Fruit fly (Drosophila melanogaster) whole organism, embryonic: ENCODE results near the gene CG14507.

ENCODE experiments used
- Abd-B ChIP-seq: fragments of 200-800 bp; sonication (Bioruptor generic); optimal IDR thresholded peaks from 2 replicates; lab custom pipeline; 2018; ENCODE audit warnings: missing biosample characterization, mild to moderate bottlenecking, missing genetic modification characterization, moderate library complexity
- Bgb ChIP-seq: fragments of 200-800 bp; sonication (Bioruptor generic); IDR thresholded peaks from 2 replicates; pipeline ENCODE4 v1.3.6; 2022; ENCODE audit warnings: missing biosample characterization, missing genetic modification characterization; ENCODE audit not compliant: partially characterized antibody
- CG10267 ChIP-seq: fragments of 200-800 bp; sonication (Bioruptor generic); optimal IDR thresholded peaks from 2 replicates; lab custom pipeline; 2018; ENCODE audit warnings: missing biosample characterization, mild to moderate bottlenecking, missing genetic modification characterization, moderate library complexity
- CG12942 ChIP-seq: fragments of 200-800 bp; sonication (Bioruptor generic); optimal IDR thresholded peaks from 3 replicates; lab custom pipeline; 2016; ENCODE audit warnings: missing biosample characterization, missing genetic modification characterization
- CG13287 ChIP-seq: fragments of 200-800 bp; sonication (Bioruptor generic); IDR thresholded peaks from 2 replicates; pipeline ENCODE4 v1.3.6; 2022; ENCODE audit warnings: missing biosample characterization, missing genetic modification characterization; ENCODE audit not compliant: partially characterized antibody
- CG13624 ChIP-seq: fragments of 200-800 bp; sonication (Bioruptor generic); optimal IDR thresholded peaks from 2 replicates; lab custom pipeline; 2016; ENCODE audit warnings: missing biosample characterization, missing genetic modification characterization
- CG13894 ChIP-seq: fragments of 200-800 bp; sonication (Bioruptor generic); optimal IDR thresholded peaks from 3 replicates; lab custom pipeline; 2018; ENCODE audit warnings: missing biosample characterization, mild to moderate bottlenecking, missing genetic modification characterization, moderate library complexity
- CG14710 ChIP-seq: fragments of 200-800 bp; sonication (Bioruptor generic); optimal IDR thresholded peaks from 3 replicates; lab custom pipeline; 2019; ENCODE audit warnings: missing biosample characterization, mild to moderate bottlenecking, missing genetic modification characterization, moderate library complexity
- CG1603 ChIP-seq: fragments of 200-800 bp; sonication (Bioruptor generic); optimal IDR thresholded peaks from 2 replicates; lab custom pipeline; 2019; ENCODE audit warnings: missing biosample characterization, mild to moderate bottlenecking, missing genetic modification characterization, moderate library complexity
- CG17829 ChIP-seq: fragments of 200-800 bp; optimal IDR thresholded peaks from 2 replicates; lab custom pipeline; 2019; ENCODE audit warnings: missing biosample characterization, mild to moderate bottlenecking, missing genetic modification characterization, moderate library complexity
- CG2116 ChIP-seq: fragments of 200-800 bp; sonication (Bioruptor generic); optimal IDR thresholded peaks from 3 replicates; lab custom pipeline; 2018; ENCODE audit warnings: missing biosample characterization, mild to moderate bottlenecking, missing genetic modification characterization
- CG2129 ChIP-seq: fragments of 200-800 bp; sonication (Bioruptor generic); IDR thresholded peaks from 2 replicates; pipeline ENCODE4 v1.3.6; 2022; ENCODE audit warnings: missing biosample characterization, missing genetic modification characterization; ENCODE audit not compliant: partially characterized antibody
- CG34422 ChIP-seq: fragments of 200-800 bp; sonication (Bioruptor generic); IDR thresholded peaks from 3 replicates; pipeline ENCODE4 v1.3.6; 2022; ENCODE audit warnings: missing biosample characterization, missing genetic modification characterization
- CG3995 ChIP-seq: fragments of 200-800 bp; sonication (Bioruptor generic); optimal IDR thresholded peaks from 3 replicates; lab custom pipeline; 2016; ENCODE audit warnings: missing biosample characterization, missing genetic modification characterization
- CG4617 ChIP-seq: fragments of 200-800 bp; sonication (Bioruptor generic); optimal IDR thresholded peaks from 3 replicates; lab custom pipeline; 2016; ENCODE audit warnings: missing biosample characterization, missing genetic modification characterization, borderline replicate concordance
- CG4820 ChIP-seq: fragments of 200-800 bp; sonication (Bioruptor generic); optimal IDR thresholded peaks from 3 replicates; lab custom pipeline; 2016; ENCODE audit warnings: missing biosample characterization, missing genetic modification characterization
- CG6813 ChIP-seq: fragments of 200-800 bp; sonication (Bioruptor generic); optimal IDR thresholded peaks from 2 replicates; lab custom pipeline; 2017; ENCODE audit warnings: missing biosample characterization, missing genetic modification characterization, mild to moderate bottlenecking, moderate library complexity, missing genetic modification reagents
- CG7928 ChIP-seq: fragments of 200-800 bp; sonication (Bioruptor generic); optimal IDR thresholded peaks from 2 replicates; lab custom pipeline; 2017; ENCODE audit warnings: missing biosample characterization, mild to moderate bottlenecking, missing genetic modification characterization
- CHES-1-like ChIP-seq: fragments of 200-800 bp; sonication (Bioruptor generic); optimal IDR thresholded peaks from 2 replicates; lab custom pipeline; 2016; ENCODE audit warnings: missing biosample characterization, missing genetic modification characterization
- CTCF ChIP-seq: fragments of 200-800 bp; sonication (Bioruptor generic); optimal IDR thresholded peaks from 2 replicates; lab custom pipeline; 2017; ENCODE audit warnings: missing biosample characterization, mild to moderate bottlenecking, missing genetic modification characterization, moderate library complexity
- CrebB ChIP-seq: fragments of 200-800 bp; sonication (Bioruptor generic); optimal IDR thresholded peaks from 3 replicates; lab custom pipeline; 2018; ENCODE audit warnings: missing biosample characterization, mild to moderate bottlenecking, missing genetic modification characterization
- Dref ChIP-seq: fragments of 200-800 bp; sonication (Bioruptor generic); IDR thresholded peaks from 2 replicates; pipeline ENCODE4 v1.3.6; 2022; ENCODE audit warnings: missing biosample characterization, missing genetic modification characterization
- Drgx ChIP-seq: fragments of 200-800 bp; sonication (Bioruptor generic); IDR thresholded peaks from 2 replicates; pipeline ENCODE4 v1.3.6; 2022; ENCODE audit warnings: missing biosample characterization, missing genetic modification characterization
- Ets97D ChIP-seq: fragments of 200-800 bp; sonication (Bioruptor generic); optimal IDR thresholded peaks from 3 replicates; lab custom pipeline; 2016; ENCODE audit warnings: missing biosample characterization, missing genetic modification characterization
- Hsf ChIP-seq: fragments of 200-800 bp; sonication (Bioruptor generic); optimal IDR thresholded peaks from 3 replicates; lab custom pipeline; 2016; ENCODE audit warnings: missing biosample characterization, missing genetic modification characterization
- Myb ChIP-seq: fragments of 200-800 bp; sonication (Bioruptor generic); optimal IDR thresholded peaks from 2 replicates; lab custom pipeline; 2016; ENCODE audit warnings: missing biosample characterization, missing genetic modification characterization
- Opbp ChIP-seq: fragments of 200-800 bp; sonication (Bioruptor generic); IDR thresholded peaks from 3 replicates; pipeline ENCODE4 v1.3.6; 2022; ENCODE audit warnings: missing biosample characterization, missing genetic modification characterization; ENCODE audit not compliant: partially characterized antibody
- PHDP ChIP-seq: fragments of 200-800 bp; sonication (Bioruptor generic); optimal IDR thresholded peaks from 3 replicates; lab custom pipeline; 2018; ENCODE audit warnings: missing biosample characterization, mild to moderate bottlenecking, missing genetic modification characterization, moderate library complexity
- Sin3A ChIP-seq: fragments of >200 bp; optimal IDR thresholded peaks from 2 replicates; lab custom pipeline; 2018
- Stat92E ChIP-seq, 3 experiments: fragments of >200 bp in 2 of 3; fragments of 200-800 bp in 1 of 3; sonication (Bioruptor generic) in 1 of 3; optimal IDR thresholded peaks; 2 replicates each; lab custom pipeline; 2017 to 2019; ENCODE audit warnings: missing biosample characterization in 3 of 3, missing genetic modification characterization in 3 of 3, mild to moderate bottlenecking in 1 of 3, moderate library complexity in 1 of 3
- YL-1 ChIP-seq: fragments of 200-800 bp; sonication (Bioruptor generic); optimal IDR thresholded peaks from 3 replicates; lab custom pipeline; 2017; ENCODE audit warnings: missing biosample characterization, mild to moderate bottlenecking, missing genetic modification characterization
- bigmax ChIP-seq: fragments of 200-800 bp; sonication (Bioruptor generic); optimal IDR thresholded peaks from 2 replicates; lab custom pipeline; 2018; ENCODE audit warnings: missing biosample characterization, mild to moderate bottlenecking, missing genetic modification characterization
- fru ChIP-seq: fragments of >200 bp; optimal IDR thresholded peaks from 2 replicates; lab custom pipeline; 2017
- gfzf ChIP-seq: fragments of 200-800 bp; sonication (Bioruptor generic); optimal IDR thresholded peaks from 2 replicates; lab custom pipeline; 2016; ENCODE audit warnings: missing biosample characterization, mild to moderate bottlenecking, missing genetic modification characterization, moderate library complexity
- insv ChIP-seq, 2 experiments: fragments of 200-800 bp; sonication (Bioruptor generic); optimal IDR thresholded peaks; 3 replicates each; lab custom pipeline; 2016 to 2018; ENCODE audit warnings: missing biosample characterization in 2 of 2, missing genetic modification characterization in 2 of 2
- inv ChIP-seq: fragments of 200-800 bp; sonication (Bioruptor generic); IDR thresholded peaks from 2 replicates; pipeline ENCODE4 v1.3.6; 2022; ENCODE audit warnings: missing biosample characterization, missing genetic modification characterization; ENCODE audit not compliant: partially characterized antibody
- mld ChIP-seq: fragments of 200-800 bp; sonication (Bioruptor generic); IDR thresholded peaks from 3 replicates; pipeline ENCODE4 v1.3.6; 2022; ENCODE audit warnings: missing biosample characterization, missing genetic modification characterization; ENCODE audit not compliant: partially characterized antibody
- nerfin-1 ChIP-seq: fragments of 200-800 bp; sonication (Bioruptor generic); optimal IDR thresholded peaks from 3 replicates; lab custom pipeline; 2019; ENCODE audit warnings: missing biosample characterization, mild to moderate bottlenecking, missing genetic modification characterization, moderate library complexity
- nerfin-2 ChIP-seq: fragments of 200-800 bp; sonication (Bioruptor generic); IDR thresholded peaks from 2 replicates; pipeline ENCODE4 v1.3.6; 2022; ENCODE audit warnings: missing biosample characterization, missing genetic modification characterization; ENCODE audit not compliant: partially characterized antibody
- nmo ChIP-seq: fragments of 200-800 bp; sonication (Bioruptor generic); optimal IDR thresholded peaks from 2 replicates; lab custom pipeline; 2018; ENCODE audit warnings: missing biosample characterization, mild to moderate bottlenecking, missing genetic modification characterization, moderate library complexity
- pfk ChIP-seq: fragments of 200-800 bp; sonication (Bioruptor generic); optimal IDR thresholded peaks from 2 replicates; lab custom pipeline; 2018; ENCODE audit warnings: missing biosample characterization, mild to moderate bottlenecking, missing genetic modification characterization, moderate library complexity
- phol ChIP-seq: fragments of 200-800 bp; sonication (Bioruptor generic); optimal IDR thresholded peaks from 3 replicates; lab custom pipeline; 2018; ENCODE audit warnings: missing biosample characterization, mild to moderate bottlenecking, missing genetic modification characterization, moderate library complexity
- repo ChIP-seq: fragments of 200-800 bp; sonication (Bioruptor generic); optimal IDR thresholded peaks from 2 replicates; lab custom pipeline; 2016; ENCODE audit warnings: missing biosample characterization, missing genetic modification characterization
- sd ChIP-seq: fragments of 200-800 bp; sonication (Bioruptor generic); optimal IDR thresholded peaks from 3 replicates; lab custom pipeline; 2018; ENCODE audit warnings: missing biosample characterization, mild to moderate bottlenecking, missing genetic modification characterization, moderate library complexity
- tna ChIP-seq: fragments of 200-800 bp; sonication (Bioruptor generic); IDR thresholded peaks from 2 replicates; pipeline ENCODE4 v1.3.6; 2022; ENCODE audit warnings: missing biosample characterization, missing genetic modification characterization; ENCODE audit not compliant: partially characterized antibody
- usp ChIP-seq: fragments of >200 bp; optimal IDR thresholded peaks from 2 replicates; lab custom pipeline; 2017; ENCODE audit warnings: missing biosample characterization, missing genetic modification characterization
- zen2 ChIP-seq: fragments of 200-800 bp; sonication (Bioruptor generic); IDR thresholded peaks from 3 replicates; pipeline ENCODE4 v1.3.6; 2022; ENCODE audit warnings: missing biosample characterization, missing genetic modification characterization; ENCODE audit not compliant: partially characterized antibody

The CG14507 gene

dm6 chr3R:29222891-29223842 lies 4.4 kb downstream of the CG14507 start, which contains the start of the genes Cisd2 and Brd8 (continued):
- TF ChIP-seq phol (tag; lab: Kevin White, UChicago) (peak; percentile 28), CG4820 (GFP tag; lab: Kevin White, UChicago) (no peak), YL-1 (GFP tag; lab: Kevin White, UChicago) (peak; percentile 79), CG14710 (tag; lab: Kevin White, UChicago) (peak; percentile 54), nerfin-1 (tag; lab: Kevin White, UChicago) (peak; percentile 81), nerfin-2 (GFP tag; lab: Robert Waterston, UW) (peak; percentile 94), CG13894 (tag; lab: Kevin White, UChicago) (peak; percentile 6), mld (GFP tag; lab: Robert Waterston, UW) (peak; percentile 94), Hsf (GFP tag; lab: Kevin White, UChicago) (no peak), CG10267 (tag; lab: Kevin White, UChicago) (peak; percentile 38), Abd-B (GFP tag; lab: Kevin White, UChicago) (peak; percentile 31), Ets97D (GFP tag; lab: Kevin White, UChicago) (peak; percentile 80), fru (lab: Kevin White, UChicago) (no peak), sd (tag; lab: Kevin White, UChicago) (peak; percentile 54), CG4617 (peak; percentile 85), gfzf (peak; percentile 53), CG17829 (peak; percentile 46), Opbp (GFP tag; lab: Robert Waterston, UW) (peak; percentile 96), CG7928 (peak; percentile 25), CG13624 (GFP tag; lab: Kevin White, UChicago) (peak; percentile 31), CG2129 (GFP tag; lab: Robert Waterston, UW) (peak; percentile 74; the same call in 1 of the 2 replicates), CG13287 (GFP tag; lab: Robert Waterston, UW) (peak; percentile 94), nmo (peak; percentile 43), insv (GFP tag; optimal IDR thresholded peaks at IDR 0.05; lab: Kevin White, UChicago) (peak in 1 of 2 experiments; percentile 24), CG12942 (GFP tag; lab: Kevin White, UChicago) (no peak), CG1603 (peak; percentile 73), CG3995 (GFP tag; lab: Kevin White, UChicago) (peak; percentile 30), zen2 (GFP tag; lab: Robert Waterston, UW) (peak; percentile 96), inv (peak; percentile 90), pfk (GFP tag; lab: Kevin White, UChicago) (no peak), Stat92E (GFP tag; optimal IDR thresholded peaks at IDR 0.05; lab: Kevin White, UChicago) (peak in 1 of 3 experiments; percentile 6), usp (GFP tag; lab: Kevin White, UChicago) (no peak), CHES-1-like (GFP tag; lab: Kevin White, UChicago) (peak; percentile 63), CTCF (peak; percentile 55), Sin3A (lab: Kevin White, UChicago) (peak; percentile 69), CG2116 (GFP tag; lab: Kevin White, UChicago) (peak; percentile 90), Drgx (no peak), bigmax (GFP tag; lab: Kevin White, UChicago) (peak; percentile 20), Bgb (GFP tag; lab: Robert Waterston, UW) (peak; percentile 97), repo (GFP tag; lab: Kevin White, UChicago) (peak; percentile 29), CG6813 (GFP tag; lab: Kevin White, UChicago) (no peak), CrebB (tag; lab: Kevin White, UChicago) (no peak), Dref (GFP tag; lab: Robert Waterston, UW) (peak; percentile 99), Myb (GFP tag; lab: Kevin White, UChicago) (peak; percentile 47), tna (peak; percentile 97), PHDP (no peak), CG34422 (GFP tag; lab: Robert Waterston, UW) (peak; percentile 47; the same call in 1 of the 3 replicates)
